Fruit fly (Drosophila melanogaster): Measurements from ENCODE around the gene HP1e.

Gene HP1e

dm6 chr3R:9344186-9344790 lies 22.7 kb downstream of the HP1e start (continued):
- TF ChIP-seq net (GFP tag; optimal IDR thresholded peaks at IDR 0.05) = no peak
- no peak for TF ChIP-seq Lpt (GFP tag; optimal IDR thresholded peaks at IDR 0.05)
- TF ChIP-seq CG16779 (tag; optimal IDR thresholded peaks at IDR 0.05) = no peak
- no peak for TF ChIP-seq eg (GFP tag; IDR thresholded peaks at IDR 0.05)
- TF ChIP-seq Smox (GFP tag; optimal IDR thresholded peaks at IDR 0.05) = no peak
- TF ChIP-seq esn (GFP tag; optimal IDR thresholded peaks at IDR 0.05) = no peak
- peak; percentile 89 for TF ChIP-seq fkh (GFP tag; optimal IDR thresholded peaks at IDR 0.05)
- no peak for TF ChIP-seq CG4318 (GFP tag; optimal IDR thresholded peaks at IDR 0.05)
- TF ChIP-seq Ets96B (tag; optimal IDR thresholded peaks at IDR 0.05) = no peak
- TF ChIP-seq CG6854 (GFP tag; optimal IDR thresholded peaks at IDR 0.05) = peak; percentile 2
- TF ChIP-seq CG8632 (GFP tag; optimal IDR thresholded peaks at IDR 0.05) = peak; percentile 5
- TF ChIP-seq Eip93F (GFP tag; optimal IDR thresholded peaks at IDR 0.05) = peak; percentile 11
- no peak for TF ChIP-seq CG9139 (GFP tag; optimal IDR thresholded peaks at IDR 0.05)
- no peak for TF ChIP-seq CG3032 (tag; optimal IDR thresholded peaks at IDR 0.05)
- TF ChIP-seq pdm3 (GFP tag; optimal IDR thresholded peaks at IDR 0.05) = no peak
- TF ChIP-seq fd59A (GFP tag; optimal IDR thresholded peaks at IDR 0.05) = no peak
- TF ChIP-seq CG8319 (GFP tag; optimal IDR thresholded peaks at IDR 0.05) = no peak
- no peak for TF ChIP-seq CG6792 (GFP tag; optimal IDR thresholded peaks at IDR 0.05)
- no peak for TF ChIP-seq CG10669 (GFP tag; optimal IDR thresholded peaks at IDR 0.05)

- TF ChIP-seq CG11762 (GFP tag; optimal IDR thresholded peaks at IDR 0.05; ENCODE audit: insufficient read depth) (no peak), Ets96B (tag; optimal IDR thresholded peaks at IDR 0.05) (no peak), OdsH (GFP tag; optimal IDR thresholded peaks at IDR 0.05) (peak; percentile 35), dsx (GFP tag; optimal IDR thresholded peaks at IDR 0.05; ENCODE audit: poor library complexity, severe bottlenecking) (no peak), CG3919 (GFP tag; optimal IDR thresholded peaks at IDR 0.05) (no peak), CG11902 (GFP tag; optimal IDR thresholded peaks at IDR 0.05) (no peak), CG9139 (GFP tag; optimal IDR thresholded peaks at IDR 0.05) (no peak), achi (GFP tag; optimal IDR thresholded peaks at IDR 0.05) (peak; percentile 37), Ets21C (GFP tag; optimal IDR thresholded peaks at IDR 0.05) (no peak), Met (GFP tag; optimal IDR thresholded peaks at IDR 0.05) (peak; percentile 33), Sox15 (GFP tag; optimal IDR thresholded peaks at IDR 0.05) (no peak), CG11294 (GFP tag; IDR thresholded peaks at IDR 0.05) (no peak), Lpt (GFP tag; optimal IDR thresholded peaks at IDR 0.05) (no peak), Eip93F (GFP tag; optimal IDR thresholded peaks at IDR 0.05) (no peak), Smox (GFP tag; optimal IDR thresholded peaks at IDR 0.05) (peak; percentile 37), CG6808 (GFP tag; optimal IDR thresholded peaks at IDR 0.05) (no peak), topi (GFP tag; optimal IDR thresholded peaks at IDR 0.05) (peak; percentile 30), CG32006 (GFP tag; optimal IDR thresholded peaks at IDR 0.05) (peak; percentile 51), svp (GFP tag) (peak; percentile 77), Hr38 (GFP tag; optimal IDR thresholded peaks at IDR 0.05) (no peak), fd59A (GFP tag; optimal IDR thresholded peaks at IDR 0.05) (no peak), dac (GFP tag; optimal IDR thresholded peaks at IDR 0.05) (no peak), cyc (GFP tag; optimal IDR thresholded peaks at IDR 0.05) (no peak), CG8632 (GFP tag; optimal IDR thresholded peaks at IDR 0.05) (no peak), CG3032 (tag; optimal IDR thresholded peaks at IDR 0.05) (no peak), Sox14 (GFP tag; optimal IDR thresholded peaks at IDR 0.05) (no peak), CG10669 (GFP tag; optimal IDR thresholded peaks at IDR 0.05) (no peak), CG10631 (GFP tag; optimal IDR thresholded peaks at IDR 0.05) (no peak), pdm3 (GFP tag; optimal IDR thresholded peaks at IDR 0.05) (peak; percentile 38), salr (GFP tag; optimal IDR thresholded peaks at IDR 0.05) (peak in 1 of 2 experiments; percentile 39), vri (GFP tag; optimal IDR thresholded peaks at IDR 0.05) (peak; percentile 1), eg (GFP tag; IDR thresholded peaks at IDR 0.05) (peak; percentile 69), CG6276 (GFP tag; optimal IDR thresholded peaks at IDR 0.05) (peak; percentile 44), fd85E (GFP tag; optimal IDR thresholded peaks at IDR 0.05) (no peak), net (GFP tag; optimal IDR thresholded peaks at IDR 0.05) (peak; percentile 42), lz (GFP tag; optimal IDR thresholded peaks at IDR 0.05) (no peak), Eip78C (GFP tag) (peak; percentile 85), CG7368 (GFP tag; optimal IDR thresholded peaks at IDR 0.05) (no peak), CG8119 (GFP tag; IDR thresholded peaks at IDR 0.05) (no peak; the same call in 2 of the 3 replicates), spab (GFP tag; optimal IDR thresholded peaks at IDR 0.05) (no peak), CG4318 (GFP tag; optimal IDR thresholded peaks at IDR 0.05) (no peak), Eip75B (GFP tag; optimal IDR thresholded peaks at IDR 0.05) (no peak)
These were observed 23.2 kb downstream of the HP1e start for dm6 chr3R:9344791-9345208.
